Worm (Caenorhabditis elegans): Measurements from ENCODE around the gene hmit-1.2.

Gene hmit-1.2

ce11 chrV:18577458-18578078 is 53.0 kb downstream of the hmit-1.2 start:
- TF ChIP-seq mep-1 (tag; optimal IDR thresholded peaks at IDR 0.05) (no peak), flh-1 (GFP tag; optimal IDR thresholded peaks at IDR 0.05) (no peak), hlh-1 (tag; optimal IDR thresholded peaks at IDR 0.05) (no peak), ztf-11 (tag; optimal IDR thresholded peaks at IDR 0.05) (no peak), snpc-4 (tag; optimal IDR thresholded peaks at IDR 0.05) (no peak), unc-39 (tag; optimal IDR thresholded peaks at IDR 0.05) (no peak), mls-2 (tag; optimal IDR thresholded peaks at IDR 0.05) (no peak), unc-120 (tag; optimal IDR thresholded peaks at IDR 0.05; ENCODE audit: poor library complexity, severe bottlenecking) (no peak), nhr-76 (tag; optimal IDR thresholded peaks at IDR 0.05) (no peak), ceh-43 (GFP tag; optimal IDR thresholded peaks at IDR 0.05) (no peak), pha-4 (tag; optimal IDR thresholded peaks at IDR 0.05) (no peak)

DNA sequence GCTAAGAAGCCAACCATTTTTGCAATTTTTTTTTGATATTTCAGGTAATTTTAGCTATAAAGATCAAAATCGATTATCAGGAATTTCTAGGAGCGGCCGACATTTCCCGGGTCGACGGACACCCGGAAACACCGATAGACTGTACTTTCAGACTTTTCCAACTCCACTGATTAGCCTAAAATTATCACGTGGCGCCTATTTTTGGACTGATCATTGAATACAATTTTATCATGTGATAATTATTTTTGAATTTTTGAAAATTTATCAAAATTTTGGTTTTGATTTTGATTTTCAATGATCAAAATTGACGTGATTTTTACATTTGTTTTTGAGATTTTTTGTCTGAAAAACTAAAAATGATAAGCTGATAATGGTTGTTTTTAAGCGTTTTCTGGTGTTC is 53.7 kb downstream of the hmit-1.2 start:
- TF ChIP-seq ceh-43 (GFP tag; optimal IDR thresholded peaks at IDR 0.05): no peak
- TF ChIP-seq ham-2 (GFP tag; optimal IDR thresholded peaks at IDR 0.05): no peak
- no peak for TF ChIP-seq elt-1 (tag; optimal IDR thresholded peaks at IDR 0.05; ENCODE audit: borderline replicate concordance, insufficient read depth)
- TF ChIP-seq zip-8 (tag; optimal IDR thresholded peaks at IDR 0.05): no peak
- no peak for TF ChIP-seq mls-2 (tag; optimal IDR thresholded peaks at IDR 0.05)
- no peak for TF ChIP-seq tbx-8 (GFP tag; optimal IDR thresholded peaks at IDR 0.05)
- no peak for TF ChIP-seq nhr-28 (tag; optimal IDR thresholded peaks at IDR 0.05)
- no peak for TF ChIP-seq sptf-1 (tag; optimal IDR thresholded peaks at IDR 0.05)
- TF ChIP-seq unc-39 (tag; optimal IDR thresholded peaks at IDR 0.05): no peak
- no peak for TF ChIP-seq nhr-237 (tag; optimal IDR thresholded peaks at IDR 0.05)
- TF ChIP-seq lin-13 (tag; optimal IDR thresholded peaks at IDR 0.05): no peak
- no peak for TF ChIP-seq ceh-83 (GFP tag; optimal IDR thresholded peaks at IDR 0.05)
- TF ChIP-seq snpc-4 (tag; optimal IDR thresholded peaks at IDR 0.05): no peak
